Worm (Caenorhabditis elegans) whole organism, L2 larva: ENCODE results near the gene W08E12.7.
"Not testable (repeated sequence)": the region's sequence is repeated elsewhere in the genome, so short reads cannot be mapped to it uniquely, and the experiment has no call there.

Source experiments
- C34F6.9 ChIP-seq: fragments of 150-350 bp; optimal IDR thresholded peaks from 2 replicates; lab custom pipeline; 2014; ENCODE audit warnings: missing biosample characterization, missing genetic modification characterization
- F13H6.1 ChIP-seq: sonication (generic microtip); optimal IDR thresholded peaks from 2 replicates; lab custom pipeline; 2016; ENCODE audit warnings: missing genetic modification characterization, missing compliant biosample characterization
- Y55F3AM.14 ChIP-seq: fragments of 200-800 bp; sonication (Bioruptor generic); optimal IDR thresholded peaks from 2 replicates; lab custom pipeline; 2018; ENCODE audit warnings: mild to moderate bottlenecking, missing genetic modification characterization, missing compliant biosample characterization
- ZK546.5 ChIP-seq: sonication (generic microtip); optimal IDR thresholded peaks from 2 replicates; lab custom pipeline; 2017; ENCODE audit warnings: missing biosample characterization, missing genetic modification characterization
- aly-2 ChIP-seq: fragments of 150-350 bp; optimal IDR thresholded peaks from 2 replicates; lab custom pipeline; 2014; ENCODE audit warnings: missing biosample characterization, missing genetic modification characterization
- blmp-1 ChIP-seq: sonication (generic microtip); optimal IDR thresholded peaks from 2 replicates; lab custom pipeline; 2017; ENCODE audit warnings: missing genetic modification characterization, mild to moderate bottlenecking, missing compliant biosample characterization, antibody characterized with exemption, moderate library complexity; ENCODE audit not compliant: insufficient read depth
- crh-2 ChIP-seq: sonication (generic microtip); optimal IDR thresholded peaks from 2 replicates; lab custom pipeline; 2017; ENCODE audit warnings: missing biosample characterization, missing genetic modification characterization
- egl-27 ChIP-seq: sonication (generic microtip); optimal IDR thresholded peaks from 3 replicates; lab custom pipeline; 2017; ENCODE audit warnings: missing biosample characterization, missing genetic modification reagents, missing genetic modification characterization
- elt-1 ChIP-seq: fragments of 150-350 bp; optimal IDR thresholded peaks from 2 replicates; lab custom pipeline; 2014; ENCODE audit warnings: missing biosample characterization, missing genetic modification characterization
- lin-11 ChIP-seq: fragments of 150-350 bp; sonication (generic microtip); optimal IDR thresholded peaks from 2 replicates; lab custom pipeline; 2014; ENCODE audit warnings: missing biosample characterization, missing genetic modification characterization, inconsistent platforms, mixed read lengths
- lin-13 ChIP-seq: fragments of 150-350 bp; optimal IDR thresholded peaks from 2 replicates; lab custom pipeline; 2014; ENCODE audit warnings: missing biosample characterization, missing genetic modification reagents, missing genetic modification characterization
- lin-39 ChIP-seq: fragments of 150-350 bp; optimal IDR thresholded peaks from 2 replicates; lab custom pipeline; 2014; ENCODE audit warnings: missing biosample characterization, missing genetic modification reagents, missing genetic modification characterization
- mbf-1 ChIP-seq: sonication (generic microtip); optimal IDR thresholded peaks from 2 replicates; lab custom pipeline; 2017; ENCODE audit warnings: missing biosample characterization, missing genetic modification characterization
- nhr-10 ChIP-seq: sonication (generic microtip); optimal IDR thresholded peaks from 2 replicates; lab custom pipeline; 2017; ENCODE audit warnings: missing biosample characterization, missing genetic modification characterization
- nhr-11 ChIP-seq: fragments of 150-350 bp; optimal IDR thresholded peaks from 2 replicates; lab custom pipeline; 2014; ENCODE audit warnings: missing biosample characterization, missing genetic modification characterization
- nhr-12 ChIP-seq: fragments of 150-350 bp; optimal IDR thresholded peaks from 2 replicates; lab custom pipeline; 2014; ENCODE audit warnings: missing biosample characterization, missing genetic modification characterization
- nhr-129 ChIP-seq: fragments of 150-350 bp; optimal IDR thresholded peaks from 2 replicates; lab custom pipeline; 2014; ENCODE audit warnings: missing biosample characterization, missing genetic modification characterization
- nhr-21 ChIP-seq: fragments of 150-350 bp; optimal IDR thresholded peaks from 2 replicates; lab custom pipeline; 2014; ENCODE audit warnings: missing biosample characterization, missing genetic modification characterization
- nhr-23 ChIP-seq: fragments of 150-350 bp; optimal IDR thresholded peaks from 2 replicates; lab custom pipeline; 2014; ENCODE audit warnings: missing biosample characterization, missing genetic modification reagents, missing genetic modification characterization
- nhr-237 ChIP-seq: fragments of 150-350 bp; optimal IDR thresholded peaks from 2 replicates; lab custom pipeline; 2014; ENCODE audit warnings: missing biosample characterization, missing genetic modification characterization
- nhr-25 ChIP-seq: fragments of 150-350 bp; sonication (generic microtip); optimal IDR thresholded peaks from 3 replicates; lab custom pipeline; 2014; ENCODE audit warnings: missing biosample characterization, missing genetic modification characterization
- nhr-6 ChIP-seq: fragments of 150-350 bp; optimal IDR thresholded peaks from 2 replicates; lab custom pipeline; 2014; ENCODE audit warnings: missing biosample characterization, missing genetic modification characterization
- nhr-77 ChIP-seq: fragments of 150-350 bp; optimal IDR thresholded peaks from 2 replicates; lab custom pipeline; 2014; ENCODE audit warnings: missing biosample characterization, missing genetic modification characterization
- peb-1 ChIP-seq: fragments of 150-350 bp; optimal IDR thresholded peaks from 2 replicates; lab custom pipeline; 2014; ENCODE audit warnings: missing biosample characterization, missing genetic modification characterization
- skn-1 ChIP-seq: sonication (generic microtip); optimal IDR thresholded peaks from 2 replicates; lab custom pipeline; 2017; ENCODE audit warnings: missing biosample characterization, missing genetic modification characterization
- sma-3 ChIP-seq: sonication (generic microtip); optimal IDR thresholded peaks from 2 replicates; lab custom pipeline; 2016; ENCODE audit warnings: missing genetic modification reagents, missing genetic modification characterization, missing compliant biosample characterization
- sma-9 ChIP-seq, 2 experiments: fragments of 150-350 bp in 1 of 2; sonication (generic microtip) in 1 of 2; optimal IDR thresholded peaks; 2 replicates each; lab custom pipeline; 2014 to 2016; ENCODE audit warnings: missing genetic modification characterization in 2 of 2, mild to moderate bottlenecking in 1 of 2, missing biosample characterization in 1 of 2, missing compliant biosample characterization in 1 of 2, missing genetic modification reagents in 1 of 2, moderate library complexity in 1 of 2
- snpc-4 ChIP-seq: fragments of 150-350 bp; optimal IDR thresholded peaks from 2 replicates; lab custom pipeline; 2014; ENCODE audit warnings: missing biosample characterization, missing genetic modification characterization
- unc-62 ChIP-seq: fragments of 150-350 bp; optimal IDR thresholded peaks from 2 replicates; lab custom pipeline; 2014; ENCODE audit warnings: missing biosample characterization, missing genetic modification reagents, missing genetic modification characterization
- zag-1 ChIP-seq: fragments of 150-350 bp; optimal IDR thresholded peaks from 2 replicates; lab custom pipeline; 2014; ENCODE audit warnings: missing biosample characterization, missing genetic modification characterization
- ztf-4 ChIP-seq: fragments of 150-350 bp; optimal IDR thresholded peaks from 2 replicates; lab custom pipeline; 2014; ENCODE audit warnings: missing biosample characterization, missing genetic modification characterization

The W08E12.7 gene

DNA sequence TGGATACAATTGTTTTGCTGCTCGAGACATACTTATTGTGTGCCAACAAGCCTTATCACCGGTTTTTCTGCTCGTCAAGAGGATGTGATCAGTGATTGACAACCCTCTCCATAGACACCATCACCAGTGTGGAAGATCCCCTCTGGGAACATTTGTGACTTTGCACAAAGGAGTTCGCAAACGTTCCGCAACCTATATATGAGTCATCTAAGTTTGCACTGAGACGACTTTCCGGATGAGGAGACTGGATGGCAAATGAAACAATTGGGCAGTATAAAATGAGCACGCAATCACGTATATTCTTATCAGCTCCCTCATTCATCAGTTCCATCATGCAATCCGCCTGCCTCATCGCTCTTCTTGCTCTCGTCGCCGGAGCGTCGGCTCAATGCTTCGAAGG lies 5.6 kb downstream of the W08E12.7 start, which contains the start of gene W08E12.5:
TSS of gene W08E12.5 (plus strand) at position 301 of the 400 bp plus-strand sequence.
- TF ChIP-seq ztf-4 (tag; lab: Kevin White, UChicago) (no peak), nhr-10 (no peak), nhr-12 (tag; lab: Kevin White, UChicago) (no peak), nhr-25 (tag; lab: Kevin White, UChicago) (no peak), sma-3 (GFP tag; lab: Kevin White, UChicago) (no peak), lin-39 (no peak), nhr-11 (tag; lab: Kevin White, UChicago) (no peak)

DNA sequence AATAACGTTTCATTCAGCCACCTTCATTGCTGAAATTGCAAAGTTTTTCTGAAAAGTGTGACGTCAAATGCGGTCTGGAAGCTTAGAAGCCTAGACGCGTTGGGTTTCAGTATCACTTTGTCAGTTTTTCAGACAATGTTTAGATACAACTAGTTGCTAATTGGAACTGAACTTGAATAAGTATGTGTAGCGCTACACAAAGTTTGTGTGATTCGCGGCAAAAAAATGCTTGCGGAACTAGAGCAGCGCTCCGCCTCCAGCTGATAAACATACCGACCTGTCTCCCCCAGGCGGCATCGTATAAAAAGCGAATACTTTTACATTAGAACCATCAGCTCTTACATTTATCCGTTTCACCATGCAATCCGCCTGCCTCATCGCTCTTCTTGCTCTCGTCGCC lies 7.1 kb downstream of the W08E12.7 start, which contains the start of gene W08E12.4:
TSS of gene W08E12.4 (plus strand) at position 301 of the 400 bp plus-strand sequence.
- TF ChIP-seq crh-2; nhr-129 (tag; lab: Kevin White, UChicago); nhr-77: not testable (repeated sequence)
- TF ChIP-seq, all 48 proteins: peak for 0; not testable (repeated sequence) for 48

DNA sequence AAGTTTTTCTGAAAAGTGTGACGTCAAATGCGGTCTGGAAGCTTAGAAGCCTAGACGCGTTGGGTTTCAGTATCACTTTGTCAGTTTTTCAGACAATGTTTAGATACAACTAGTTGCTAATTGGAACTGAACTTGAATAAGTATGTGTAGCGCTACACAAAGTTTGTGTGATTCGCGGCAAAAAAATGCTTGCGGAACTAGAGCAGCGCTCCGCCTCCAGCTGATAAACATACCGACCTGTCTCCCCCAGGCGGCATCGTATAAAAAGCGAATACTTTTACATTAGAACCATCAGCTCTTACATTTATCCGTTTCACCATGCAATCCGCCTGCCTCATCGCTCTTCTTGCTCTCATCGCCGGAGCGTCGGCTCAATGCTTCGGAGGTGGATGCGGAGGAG lies 8.8 kb downstream of the W08E12.7 start, which contains the start of gene idpp-12:
TSS of gene idpp-12 (plus strand) at position 301 of the 400 bp plus-strand sequence.
- not testable (repeated sequence) for TF ChIP-seq egl-27 (tag; lab: Kevin White, UChicago); nhr-10; C34F6.9 (tag; lab: Kevin White, UChicago)
- TF ChIP-seq, all 48 proteins: peak for 0; not testable (repeated sequence) for 48

DNA sequence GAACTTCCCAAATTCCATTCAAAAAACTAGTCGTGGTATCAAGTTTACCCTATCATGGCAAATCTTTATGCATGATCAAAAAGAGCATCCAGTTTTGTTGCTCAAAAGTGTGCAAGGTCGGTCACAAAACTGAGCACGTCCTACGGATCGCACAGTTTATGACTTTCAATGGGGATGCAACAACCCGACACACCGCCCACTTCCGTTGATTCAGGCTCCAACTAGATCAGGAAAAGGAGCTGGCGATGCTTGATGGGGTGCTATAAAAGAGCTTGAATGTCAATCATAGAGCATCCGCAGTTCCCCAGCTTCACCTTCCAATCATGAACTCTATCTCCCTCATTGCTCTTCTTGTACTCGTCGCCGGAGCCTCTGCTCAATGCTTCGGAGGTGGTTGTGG lies 10.6 kb downstream of the W08E12.7 start, which contains the start of gene W08E12.2:
TSS of gene W08E12.2 (plus strand) at position 301 of the 400 bp plus-strand sequence.
- TF ChIP-seq Y55F3AM.14 (GFP tag; lab: Kevin White, UChicago) = no peak
- no peak for TF ChIP-seq lin-13 (GFP tag; lab: Kevin White, UChicago)
- no peak for TF ChIP-seq nhr-21 (tag; lab: Kevin White, UChicago)
- TF ChIP-seq egl-27 (tag; lab: Kevin White, UChicago) = no peak
- TF ChIP-seq nhr-25 (tag; lab: Kevin White, UChicago) = no peak
- TF ChIP-seq sma-3 (GFP tag; lab: Kevin White, UChicago) = no peak
- no peak for TF ChIP-seq blmp-1 (tag; lab: Kevin White, UChicago)
- no peak for TF ChIP-seq F13H6.1
- no peak for TF ChIP-seq elt-1
- no peak for TF ChIP-seq lin-11 (tag; lab: Kevin White, UChicago)
- TF ChIP-seq nhr-12 (tag; lab: Kevin White, UChicago) = no peak
- TF ChIP-seq C34F6.9 (tag; lab: Kevin White, UChicago) = no peak
- no peak for TF ChIP-seq nhr-129 (tag; lab: Kevin White, UChicago)
- TF ChIP-seq nhr-237 (tag; lab: Kevin White, UChicago) = no peak
- no peak for TF ChIP-seq crh-2
- no peak for TF ChIP-seq nhr-11 (tag; lab: Kevin White, UChicago)
- TF ChIP-seq mbf-1 = no peak
- TF ChIP-seq nhr-6 (tag; lab: Kevin White, UChicago) = no peak
- TF ChIP-seq ZK546.5 (tag; lab: Kevin White, UChicago) = no peak
- TF ChIP-seq sma-9 (GFP tag; optimal IDR thresholded peaks at IDR 0.05; lab: Kevin White, UChicago) = no peak
- TF ChIP-seq sma-9 (tag; optimal IDR thresholded peaks at IDR 0.05; lab: Kevin White, UChicago) = no peak

DNA sequence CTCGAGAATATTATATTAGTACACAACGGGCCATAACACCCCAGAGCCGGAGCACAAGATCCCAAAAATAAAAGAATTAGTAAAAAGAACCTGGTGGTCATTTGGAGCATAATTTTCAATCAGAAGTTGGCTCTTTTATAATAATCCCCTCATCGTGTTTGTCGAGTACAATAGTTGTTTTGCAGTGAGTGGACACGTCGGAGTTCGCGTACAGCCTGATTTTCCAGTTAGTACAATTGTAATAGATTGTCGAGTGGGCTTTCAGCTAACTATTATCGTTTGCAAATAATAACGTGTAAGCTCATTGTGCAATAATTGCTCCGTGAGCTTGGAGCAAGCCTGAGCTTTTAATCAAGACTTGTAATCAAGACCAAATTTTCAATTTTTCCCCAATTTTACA lies 12.5 kb downstream of the W08E12.7 start, which contains the start of gene W08E12.9:
TSS of gene W08E12.9 (minus strand) at position 101 of the 400 bp plus-strand sequence.
- TF ChIP-seq aly-2 (tag; lab: Kevin White, UChicago) = no peak
- TF ChIP-seq skn-1 (tag; lab: Kevin White, UChicago) = no peak
- no peak for TF ChIP-seq peb-1 (tag; lab: Kevin White, UChicago)
- no peak for TF ChIP-seq sma-9 (GFP tag; optimal IDR thresholded peaks at IDR 0.05; lab: Kevin White, UChicago)
- no peak for TF ChIP-seq sma-9 (tag; optimal IDR thresholded peaks at IDR 0.05; lab: Kevin White, UChicago)
- no peak for TF ChIP-seq nhr-23
- TF ChIP-seq lin-39 = no peak
- TF ChIP-seq ZK546.5 (tag; lab: Kevin White, UChicago) = no peak
- TF ChIP-seq nhr-25 (tag; lab: Kevin White, UChicago) = no peak
- TF ChIP-seq mbf-1 = no peak
- no peak for TF ChIP-seq zag-1 (tag; lab: Kevin White, UChicago)
- no peak for TF ChIP-seq unc-62 (GFP tag; lab: Kevin White, UChicago)
- TF ChIP-seq ztf-4 (tag; lab: Kevin White, UChicago) = no peak

DNA sequence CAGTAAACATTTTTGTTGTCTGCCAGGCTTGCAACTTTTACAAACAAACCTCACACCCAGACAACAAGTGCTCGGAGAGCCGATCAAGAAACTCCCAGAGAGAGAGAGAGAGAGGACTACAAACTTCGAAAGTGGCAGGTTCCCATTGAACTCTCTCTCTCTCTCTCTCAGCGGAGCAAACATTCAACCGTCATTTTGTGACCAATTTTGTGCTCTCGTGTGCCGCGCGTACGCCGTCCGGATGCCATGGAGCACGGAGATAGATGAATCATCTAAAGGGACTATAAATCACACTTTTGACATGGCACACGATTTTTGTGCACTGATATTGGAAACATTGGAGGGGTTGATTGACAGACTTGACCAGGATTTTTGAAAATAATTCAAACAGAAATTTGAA lies 13.9 kb downstream of the W08E12.7 start:
- peak; percentile 28 for TF ChIP-seq F13H6.1
- TF ChIP-seq snpc-4 (tag; lab: Kevin White, UChicago) = no peak
